Worm (Caenorhabditis elegans) whole organism, midembryonic: ENCODE measurements around the gene mccc-2.

Experiments used
- cog-1 ChIP-seq: sonication (generic microtip); optimal IDR thresholded peaks from 2 replicates; lab custom pipeline; 2016; ENCODE audit warnings: missing genetic modification characterization, missing compliant biosample characterization
- ref-1 ChIP-seq: fragments of 200-800 bp; sonication (Bioruptor generic); conservative IDR thresholded peaks from 2 replicates; pipeline ENCODE4 v1.3.6; 2022; ENCODE audit warnings: missing genetic modification reagents, missing genetic modification characterization, missing compliant biosample characterization

DNA sequence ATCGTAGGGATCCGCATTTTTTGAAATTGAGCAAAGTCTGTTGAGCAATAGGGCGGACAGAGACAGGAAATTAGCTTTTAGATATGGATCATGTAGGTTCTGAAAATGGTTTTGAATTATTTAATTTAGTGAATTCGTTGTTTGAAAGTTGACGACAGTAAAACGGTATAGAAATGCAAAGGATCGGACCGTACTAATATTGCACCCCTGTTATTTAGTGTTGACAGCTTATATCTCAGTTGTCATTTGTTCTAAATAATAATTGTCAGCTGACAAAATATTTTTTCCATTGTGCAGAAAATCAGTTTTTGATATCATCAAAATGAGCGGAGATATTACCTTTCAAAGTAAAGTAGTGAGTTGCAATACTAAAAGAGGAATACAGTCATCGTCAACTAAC lies 17.8 kb downstream of the mccc-2 start, which contains the start of gene lin-12:
- TF ChIP-seq cog-1 (tag; lab: Kevin White, UChicago) (no peak), ref-1 (no peak)
